Worm (Caenorhabditis elegans) whole organism, L3 larva: Measurements from ENCODE around the gene srh-112.

Experiments
- elt-2 ChIP-seq: sonication (generic microtip); optimal IDR thresholded peaks from 2 replicates; lab custom pipeline; 2016; ENCODE audit warnings: missing genetic modification reagents, mild to moderate bottlenecking, missing genetic modification characterization, missing compliant biosample characterization
- tbx-2 ChIP-seq: sonication (generic microtip); optimal IDR thresholded peaks from 2 replicates; lab custom pipeline; 2016; ENCODE audit warnings: mild to moderate bottlenecking, missing genetic modification characterization, missing compliant biosample characterization

DNA sequence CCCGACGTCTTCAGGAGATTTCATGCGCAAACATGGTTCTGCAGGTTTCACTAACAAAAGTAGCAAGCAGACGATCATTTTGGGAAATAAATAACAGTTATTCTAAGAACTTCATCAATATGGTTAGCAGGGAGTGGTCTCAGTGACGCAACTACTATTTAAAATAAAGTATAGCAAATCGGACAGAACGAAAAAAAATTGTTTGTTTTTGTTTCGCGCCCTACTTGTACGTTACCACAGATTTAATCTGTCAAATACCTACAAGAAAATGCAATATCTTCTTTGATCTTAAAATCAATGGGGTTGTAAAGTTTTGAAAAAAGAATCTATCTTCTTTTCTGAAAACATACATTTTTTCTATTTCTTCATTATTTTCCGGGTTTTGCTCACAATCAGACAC lies 27.1 kb downstream of the srh-112 start, which contains the start of gene srz-96:
- TF ChIP-seq tbx-2 = no peak
- no peak for TF ChIP-seq elt-2 (tag; lab: Kevin White, UChicago)
